Worm (Caenorhabditis elegans): ENCODE data around the gene C31H1.1.

C31H1.1 gene

ce11 chrIV:5753253-5753652 is 44.0 kb upstream of the C31H1.1 start (continued):
- TF ChIP-seq nhr-25 (tag; optimal IDR thresholded peaks at IDR 0.05; ENCODE audit: borderline replicate concordance, insufficient read depth): no peak

DNA sequence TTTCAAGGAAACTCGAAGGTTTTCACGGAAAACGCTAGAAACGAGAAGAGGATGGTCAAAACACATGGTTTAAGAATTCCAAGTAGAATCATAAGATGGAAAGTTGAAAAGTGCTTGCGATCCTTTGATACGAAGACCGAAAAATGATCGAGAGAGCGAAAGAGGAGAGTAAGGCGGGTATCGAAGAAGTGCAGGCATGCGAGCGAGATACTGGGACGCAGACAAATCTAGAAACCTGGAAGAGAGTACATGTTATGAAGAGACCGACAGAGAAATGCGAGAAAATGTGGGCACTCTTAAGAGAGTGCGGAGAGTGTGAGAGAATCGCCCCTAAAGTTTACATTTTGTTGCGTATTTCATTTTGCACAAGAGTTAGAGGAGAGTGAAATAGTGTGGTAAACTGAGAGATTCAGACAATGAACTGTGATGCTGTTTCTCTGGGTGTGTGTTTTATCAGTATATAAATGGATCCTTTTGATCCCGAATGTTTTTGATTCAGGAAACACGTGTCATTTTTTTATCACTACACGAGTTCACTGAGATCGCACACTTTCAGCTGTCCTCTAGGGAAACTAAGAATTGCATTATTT is 43.2 kb upstream of the C31H1.1 start:
- TF ChIP-seq nhr-48 (tag; optimal IDR thresholded peaks at IDR 0.05): peak; percentile 87
- TF ChIP-seq zag-1 (tag; optimal IDR thresholded peaks at IDR 0.05): no peak
- TF ChIP-seq Y75B8A.6 (GFP tag; IDR thresholded peaks at IDR 0.05): 0 out of 2 replicates have a peak, but pooled peaks have one; percentile 40
- TF ChIP-seq daf-16 (GFP tag; optimal IDR thresholded peaks at IDR 0.05): peak in 1 of 2 experiments; percentile 32
- TF ChIP-seq daf-16 (tag; optimal IDR thresholded peaks at IDR 0.05): peak; percentile 53
- no peak for TF ChIP-seq daf-8 (GFP tag; IDR thresholded peaks at IDR 0.05)
- peak; percentile 75 for TF ChIP-seq mes-2 (tag; optimal IDR thresholded peaks at IDR 0.05; ENCODE audit: poor library complexity, severe bottlenecking)
- peak; percentile 63 to 79 for TF ChIP-seq mdl-1 (tag; optimal IDR thresholded peaks at IDR 0.05)
- TF ChIP-seq T26A8.4 (GFP tag; IDR thresholded peaks at IDR 0.05): peak; percentile 54
- no peak for TF ChIP-seq lim-7 (GFP tag; IDR thresholded peaks at IDR 0.05)
- peak; percentile 71 for TF ChIP-seq ceh-20 (GFP tag; IDR thresholded peaks at IDR 0.05)
- TF ChIP-seq zip-11 (GFP tag; IDR thresholded peaks at IDR 0.05): no peak
- TF ChIP-seq dmd-6 (GFP tag; IDR thresholded peaks at IDR 0.05): peak; percentile 90
- TF ChIP-seq nhr-42 (GFP tag; IDR thresholded peaks at IDR 0.05): 0 out of 2 replicates have a peak, but pooled peaks have one; percentile 63
- TF ChIP-seq pha-4 (GFP tag; IDR thresholded peaks at IDR 0.05): peak; percentile 40; the same call in 1 of the 2 replicates
- peak; percentile 49 for TF ChIP-seq pha-4 (tag; optimal IDR thresholded peaks at IDR 0.05)
- peak; percentile 40 for TF ChIP-seq rbr-2 (tag; optimal IDR thresholded peaks at IDR 0.05)
- TF ChIP-seq nhr-6 (tag; optimal IDR thresholded peaks at IDR 0.05): peak; percentile 85
- TF ChIP-seq hlh-11 (tag; optimal IDR thresholded peaks at IDR 0.05): peak; percentile 92
- TF ChIP-seq jun-1 (tag; optimal IDR thresholded peaks at IDR 0.05): no peak
- no peak for TF ChIP-seq tag-97 (GFP tag; IDR thresholded peaks at IDR 0.05)
- peak; percentile 30 for TF ChIP-seq spr-1 (tag; optimal IDR thresholded peaks at IDR 0.05)
- peak; percentile 24 for TF ChIP-seq F37D6.2 (tag; optimal IDR thresholded peaks at IDR 0.05)
- TF ChIP-seq ces-1 (GFP tag; optimal IDR thresholded peaks at IDR 0.05): no peak
- no peak for TF ChIP-seq F26F4.8 (GFP tag; conservative IDR thresholded peaks at IDR 0.05)
- peak; percentile 18 for TF ChIP-seq pqm-1 (tag; optimal IDR thresholded peaks at IDR 0.05)
- 0 out of 2 replicates have a peak, but pooled peaks have one; percentile 11 for TF ChIP-seq arid-1 (GFP tag; conservative IDR thresholded peaks at IDR 0.05)
- TF ChIP-seq dve-1 (tag; optimal IDR thresholded peaks at IDR 0.05; ENCODE audit: insufficient read depth): peak; percentile 82
- peak; percentile 19; the same call in 1 of the 2 replicates for TF ChIP-seq php-3 (GFP tag; IDR thresholded peaks at IDR 0.05)
- peak; percentile 36 for TF ChIP-seq gei-8 (GFP tag; optimal IDR thresholded peaks at IDR 0.05)
- peak; percentile 26 for TF ChIP-seq nhr-10 (tag; optimal IDR thresholded peaks at IDR 0.05)
- TF ChIP-seq nhr-77 (tag; optimal IDR thresholded peaks at IDR 0.05): peak; percentile 82
- peak; percentile 60 for TF ChIP-seq mxl-3 (GFP tag; optimal IDR thresholded peaks at IDR 0.05)
- TF ChIP-seq nhr-28 (tag; optimal IDR thresholded peaks at IDR 0.05): peak; percentile 57
- TF ChIP-seq unc-62 (GFP tag; optimal IDR thresholded peaks at IDR 0.05 in 1 of 2): peak in 1 of 2 experiments; percentile 93
- TF ChIP-seq unc-62 (tag; optimal IDR thresholded peaks at IDR 0.05): no peak
- TF ChIP-seq hlh-30 (tag; optimal IDR thresholded peaks at IDR 0.05; ENCODE audit: insufficient read depth): peak; percentile 64
- no peak for TF ChIP-seq aly-2 (tag; optimal IDR thresholded peaks at IDR 0.05)
- no peak for TF ChIP-seq hif-1 (tag; optimal IDR thresholded peaks at IDR 0.05)
- no peak for TF ChIP-seq tra-1 (GFP tag; IDR thresholded peaks at IDR 0.05)
- TF ChIP-seq nhr-25 (tag; optimal IDR thresholded peaks at IDR 0.05; ENCODE audit: borderline replicate concordance, insufficient read depth): peak; percentile 47
- TF ChIP-seq dpl-1 (GFP tag; optimal IDR thresholded peaks at IDR 0.05): peak; percentile 35
- peak; percentile 63 for TF ChIP-seq nhr-11 (tag; optimal IDR thresholded peaks at IDR 0.05)
- peak; percentile 12 for TF ChIP-seq T20F7.1 (GFP tag; optimal IDR thresholded peaks at IDR 0.05)
- no peak for TF ChIP-seq F10B5.3 (tag; optimal IDR thresholded peaks at IDR 0.05)
- TF ChIP-seq mdt-29 (GFP tag; IDR thresholded peaks at IDR 0.05): no peak
- peak; percentile 80 for TF ChIP-seq mep-1 (tag; optimal IDR thresholded peaks at IDR 0.05)
- no peak for TF ChIP-seq spr-3 (GFP tag; optimal IDR thresholded peaks at IDR 0.05)

Measured in whole organism, L4 larva.